Worm (Caenorhabditis elegans) whole organism, midembryonic: ENCODE data around the gene algn-2.

Experiments used
- T22C8.4 ChIP-seq: fragments of 200-800 bp; sonication (Bioruptor generic); IDR thresholded peaks from 2 replicates; pipeline ENCODE4 v1.3.6; 2022; ENCODE audit warnings: missing genetic modification characterization, missing compliant biosample characterization
- cog-1 ChIP-seq: sonication (generic microtip); optimal IDR thresholded peaks from 2 replicates; lab custom pipeline; 2016; ENCODE audit warnings: missing genetic modification characterization, missing compliant biosample characterization
- flt-1 ChIP-seq: fragments of 200-800 bp; sonication (Bioruptor generic); IDR thresholded peaks from 2 replicates; pipeline ENCODE4 v1.3.6; 2022; ENCODE audit warnings: missing genetic modification characterization, missing compliant biosample characterization
- klf-2 ChIP-seq: fragments of 200-800 bp; sonication (Bioruptor generic); conservative IDR thresholded peaks from 2 replicates; pipeline ENCODE4 v1.3.6; 2022; ENCODE audit warnings: missing genetic modification reagents, missing genetic modification characterization, missing compliant biosample characterization
- med-1 ChIP-seq: sonication (generic microtip); optimal IDR thresholded peaks from 2 replicates; lab custom pipeline; 2017; ENCODE audit warnings: missing genetic modification characterization, mild to moderate bottlenecking, missing compliant biosample characterization, antibody characterized with exemption, missing genetic modification reagents; ENCODE audit not compliant: insufficient read depth
- ref-1 ChIP-seq: fragments of 200-800 bp; sonication (Bioruptor generic); conservative IDR thresholded peaks from 2 replicates; pipeline ENCODE4 v1.3.6; 2022; ENCODE audit warnings: missing genetic modification reagents, missing genetic modification characterization, missing compliant biosample characterization
- tab-1 ChIP-seq: fragments of 200-800 bp; sonication (Bioruptor generic); IDR thresholded peaks from 2 replicates; pipeline ENCODE4 v1.3.6; 2022; ENCODE audit warnings: missing genetic modification characterization, missing compliant biosample characterization
- ztf-23 ChIP-seq: fragments of 200-800 bp; sonication (Bioruptor generic); IDR thresholded peaks from 2 replicates; pipeline ENCODE4 v1.3.6; 2022; ENCODE audit warnings: missing genetic modification reagents, missing genetic modification characterization, missing compliant biosample characterization
- ztf-29 ChIP-seq: fragments of 200-800 bp; sonication (Bioruptor generic); IDR thresholded peaks from 2 replicates; pipeline ENCODE4 v1.3.6; 2022; ENCODE audit warnings: missing genetic modification reagents, missing genetic modification characterization, missing compliant biosample characterization

The algn-2 gene

DNA sequence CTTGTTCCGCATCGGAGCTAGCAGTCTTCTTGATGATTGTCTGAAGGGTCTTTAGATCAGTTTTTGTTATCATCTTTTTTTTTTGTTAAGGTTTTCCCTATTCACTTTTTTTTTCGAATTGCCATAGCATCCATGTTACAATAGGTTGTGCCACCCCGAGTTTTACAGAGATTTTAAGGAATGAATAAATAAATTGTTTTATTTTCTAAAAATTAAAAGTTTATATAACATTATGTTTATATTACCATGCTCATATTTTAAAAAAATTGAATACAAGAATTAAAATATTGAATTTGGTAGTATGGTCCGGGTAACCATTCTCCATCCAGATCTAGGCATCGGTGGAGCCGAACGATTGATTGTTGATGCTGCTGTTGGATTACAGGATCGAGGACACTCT is at the start of gene algn-2:
algn-2 (plus strand) TSS at position 301 of the 400 bp plus-strand sequence.
- no peak for TF ChIP-seq ztf-29 (GFP tag; lab: Robert Waterston, UW)
- no peak for TF ChIP-seq ztf-23 (GFP tag; lab: Robert Waterston, UW)
- TF ChIP-seq ref-1 (GFP tag; lab: Robert Waterston, UW), result no peak
- no peak for TF ChIP-seq T22C8.4
- TF ChIP-seq tab-1 (GFP tag; lab: Robert Waterston, UW), result no peak
- no peak for TF ChIP-seq klf-2
- TF ChIP-seq flt-1 (GFP tag; lab: Robert Waterston, UW), result no peak
- TF ChIP-seq med-1 (GFP tag; lab: Kevin White, UChicago), result no peak
- no peak for TF ChIP-seq cog-1 (tag; lab: Kevin White, UChicago)

DNA sequence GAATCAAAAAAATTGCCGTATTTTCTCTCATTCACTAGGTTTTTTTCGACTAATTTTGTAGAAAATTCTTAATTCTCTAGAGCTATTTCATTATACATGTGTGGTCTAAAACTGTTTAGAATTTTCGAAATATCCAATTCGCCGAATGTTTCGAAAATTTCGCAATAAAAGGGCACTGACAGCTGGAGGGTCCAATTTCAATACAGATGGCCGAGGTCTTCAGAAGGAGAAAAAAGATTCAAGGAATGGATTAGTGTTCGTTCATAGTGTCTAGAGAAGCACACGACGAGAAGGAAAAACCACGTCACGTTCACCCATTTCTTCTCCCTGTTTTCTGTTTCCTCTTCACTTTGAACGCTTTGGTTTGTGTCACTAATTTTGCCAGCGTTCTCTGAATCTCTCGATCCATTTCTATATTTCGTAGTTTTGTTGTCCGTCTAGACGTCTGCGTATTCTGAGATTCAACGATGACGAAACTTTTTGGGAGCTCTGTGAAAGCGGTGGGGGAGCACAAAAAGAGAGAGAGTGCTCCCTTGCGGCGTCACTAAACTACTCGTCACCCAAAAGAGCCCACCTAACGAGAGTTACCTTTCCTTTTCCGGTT is 48.9 kb upstream of the algn-2 start:
- TF ChIP-seq med-1 (GFP tag; lab: Kevin White, UChicago) (no peak), ztf-29 (GFP tag; lab: Robert Waterston, UW) (no peak), ztf-23 (GFP tag; lab: Robert Waterston, UW) (no peak), ref-1 (GFP tag; lab: Robert Waterston, UW) (no peak), T22C8.4 (no peak), cog-1 (tag; lab: Kevin White, UChicago) (peak; percentile 0), flt-1 (GFP tag; lab: Robert Waterston, UW) (0 out of 2 replicates have a peak, but pooled peaks have one; percentile 19), tab-1 (GFP tag; lab: Robert Waterston, UW) (no peak)

DNA sequence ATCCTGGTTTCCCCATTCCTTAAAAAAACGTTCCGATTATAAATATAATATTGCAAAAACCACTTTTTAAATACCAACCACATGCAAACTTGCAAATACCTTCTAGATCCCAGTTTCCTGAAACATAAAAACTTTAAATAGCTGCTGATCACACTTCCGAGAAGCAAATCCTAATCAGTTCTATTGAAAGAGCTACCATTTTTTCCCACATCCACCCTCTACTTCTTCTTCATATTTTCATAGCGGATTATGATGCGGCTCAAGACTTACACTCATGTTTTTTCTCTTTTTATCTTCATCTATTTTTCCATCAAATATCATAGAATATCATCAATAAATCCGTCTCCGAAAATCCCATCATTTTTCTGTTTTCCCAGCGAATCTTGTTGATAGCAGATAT is 48.2 kb upstream of the algn-2 start:
- TF ChIP-seq ztf-23 (GFP tag; lab: Robert Waterston, UW), result no peak
- no peak for TF ChIP-seq klf-2
- no peak for TF ChIP-seq T22C8.4
- no peak for TF ChIP-seq cog-1 (tag; lab: Kevin White, UChicago)
- no peak for TF ChIP-seq med-1 (GFP tag; lab: Kevin White, UChicago)
- TF ChIP-seq tab-1 (GFP tag; lab: Robert Waterston, UW), result no peak
- TF ChIP-seq ref-1 (GFP tag; lab: Robert Waterston, UW), result no peak
- no peak for TF ChIP-seq ztf-29 (GFP tag; lab: Robert Waterston, UW)
- TF ChIP-seq flt-1 (GFP tag; lab: Robert Waterston, UW), result no peak

DNA sequence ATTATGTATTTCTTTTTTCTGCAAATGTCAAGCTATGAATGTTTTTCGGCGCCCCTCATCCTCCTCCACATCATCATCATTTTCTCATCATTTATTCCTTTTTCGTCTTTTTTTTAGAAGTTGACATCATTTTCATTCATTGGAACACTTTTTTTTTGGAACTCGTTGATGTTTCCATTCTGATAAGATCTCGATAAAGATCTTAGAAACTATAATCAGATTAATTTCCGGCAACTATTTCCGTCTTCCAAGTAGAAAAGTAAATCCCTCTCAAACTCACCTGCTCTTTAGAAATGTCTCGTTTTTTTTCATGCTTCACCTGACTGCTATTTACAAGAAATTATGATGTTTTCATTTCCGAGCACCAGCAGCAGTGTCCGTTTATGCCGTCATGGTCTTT is 46.2 kb upstream of the algn-2 start:
- TF ChIP-seq T22C8.4 (no peak), med-1 (GFP tag; lab: Kevin White, UChicago) (no peak), ztf-23 (GFP tag; lab: Robert Waterston, UW) (no peak), cog-1 (tag; lab: Kevin White, UChicago) (no peak), ref-1 (GFP tag; lab: Robert Waterston, UW) (no peak), ztf-29 (GFP tag; lab: Robert Waterston, UW) (no peak), klf-2 (no peak), tab-1 (GFP tag; lab: Robert Waterston, UW) (no peak), flt-1 (GFP tag; lab: Robert Waterston, UW) (no peak)

DNA sequence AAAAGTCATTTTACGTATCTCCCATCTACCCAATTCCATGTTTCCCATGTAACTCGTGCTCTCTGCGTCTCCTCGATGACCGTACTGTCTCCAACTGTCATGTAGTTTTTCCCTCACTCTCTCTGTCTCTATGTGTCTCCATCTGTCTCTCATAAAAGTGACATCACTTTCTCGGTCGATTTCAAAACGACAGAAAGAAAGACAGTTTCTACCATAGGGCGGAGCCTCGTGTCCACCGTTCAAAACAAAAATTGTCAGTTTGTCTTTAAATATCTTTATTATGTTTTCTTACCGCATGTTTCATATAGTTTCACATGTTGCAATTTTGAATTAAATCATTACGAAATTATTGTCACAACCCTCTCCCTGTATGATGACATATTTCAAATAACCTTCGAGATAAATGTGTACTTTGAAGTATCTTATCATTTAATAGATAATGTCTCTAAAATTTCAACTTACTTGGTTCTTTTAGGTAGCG is 44.8 kb upstream of the algn-2 start:
- peak; percentile 53 for TF ChIP-seq cog-1 (tag; lab: Kevin White, UChicago)
- no peak for TF ChIP-seq med-1 (GFP tag; lab: Kevin White, UChicago)
- no peak for TF ChIP-seq ztf-29 (GFP tag; lab: Robert Waterston, UW)
- TF ChIP-seq flt-1 (GFP tag; lab: Robert Waterston, UW), result 0 out of 2 replicates have a peak, but pooled peaks have one; percentile 20

DNA sequence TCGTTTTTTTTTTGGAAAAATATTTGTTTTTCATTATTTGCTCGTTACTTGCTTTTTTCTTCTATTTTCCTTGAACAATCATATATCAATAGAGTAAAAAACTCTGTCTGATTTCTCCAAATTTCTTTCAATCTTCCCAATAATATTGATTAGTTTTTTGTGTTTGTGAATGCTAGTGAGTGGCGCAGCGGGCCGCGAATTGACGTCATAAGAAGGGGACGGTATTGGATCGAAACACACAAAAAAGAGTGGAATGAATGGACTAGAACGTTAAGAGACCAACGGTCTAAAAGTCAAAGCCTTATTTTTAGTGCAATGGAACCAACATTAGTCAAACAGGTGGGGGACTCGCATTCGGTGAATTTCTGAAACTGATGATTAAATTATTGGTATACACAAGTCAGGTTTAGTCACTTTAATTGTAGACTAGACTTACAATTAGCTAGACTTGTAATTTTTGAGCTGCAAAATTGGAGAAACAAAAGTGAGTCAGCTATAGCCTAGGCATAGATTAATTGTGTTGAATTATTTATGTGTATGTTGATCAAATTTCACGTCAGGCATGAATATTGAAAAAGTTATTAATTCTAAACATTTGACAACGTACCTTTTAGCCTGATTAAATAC is 43.3 kb upstream of the algn-2 start:
- TF ChIP-seq T22C8.4 (0 out of 2 replicates have a peak, but pooled peaks have one; percentile 46), flt-1 (GFP tag; lab: Robert Waterston, UW) (no peak)

DNA sequence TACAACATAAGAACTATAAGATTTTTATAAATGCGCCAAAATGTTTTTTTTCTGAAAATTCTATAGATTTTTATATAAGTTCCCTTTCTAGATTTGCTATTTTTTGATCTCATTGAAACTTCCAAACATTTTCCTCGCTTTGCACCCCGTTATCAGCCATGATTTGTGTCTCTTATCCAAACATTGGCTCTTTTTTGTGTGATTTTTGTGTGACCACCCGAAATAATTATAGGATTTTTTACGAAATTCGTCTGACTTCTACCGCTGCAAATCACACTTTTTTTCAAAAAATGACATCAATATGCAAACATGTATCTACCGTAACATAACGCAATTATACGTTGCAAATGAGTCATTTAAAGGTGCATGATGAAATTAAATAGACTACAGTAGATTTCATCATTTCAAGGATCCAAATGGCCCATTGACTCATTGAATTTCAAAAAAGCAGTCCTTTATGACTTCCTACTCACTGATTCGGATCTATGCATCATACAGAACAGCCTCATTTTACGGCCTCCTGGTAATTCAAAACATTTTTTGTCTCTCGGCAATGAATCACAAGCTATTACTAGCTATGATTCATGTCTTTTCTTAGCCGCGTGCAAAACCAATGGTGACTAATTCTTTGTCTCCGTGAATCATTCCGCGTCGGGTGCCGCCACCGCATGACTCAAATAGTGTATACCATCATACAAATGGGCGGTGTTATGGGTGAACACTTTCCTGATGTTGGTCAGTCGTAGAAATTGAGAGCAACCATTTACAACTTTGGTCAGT is 42.5 kb upstream of the algn-2 start:
- no peak for TF ChIP-seq klf-2
- TF ChIP-seq flt-1 (GFP tag; lab: Robert Waterston, UW), result no peak
- TF ChIP-seq ztf-23 (GFP tag; lab: Robert Waterston, UW), result no peak
- no peak for TF ChIP-seq T22C8.4
- TF ChIP-seq ztf-29 (GFP tag; lab: Robert Waterston, UW), result no peak
- TF ChIP-seq cog-1 (tag; lab: Kevin White, UChicago), result no peak
- no peak for TF ChIP-seq med-1 (GFP tag; lab: Kevin White, UChicago)
- TF ChIP-seq tab-1 (GFP tag; lab: Robert Waterston, UW), result no peak
- TF ChIP-seq ref-1 (GFP tag; lab: Robert Waterston, UW), result no peak

DNA sequence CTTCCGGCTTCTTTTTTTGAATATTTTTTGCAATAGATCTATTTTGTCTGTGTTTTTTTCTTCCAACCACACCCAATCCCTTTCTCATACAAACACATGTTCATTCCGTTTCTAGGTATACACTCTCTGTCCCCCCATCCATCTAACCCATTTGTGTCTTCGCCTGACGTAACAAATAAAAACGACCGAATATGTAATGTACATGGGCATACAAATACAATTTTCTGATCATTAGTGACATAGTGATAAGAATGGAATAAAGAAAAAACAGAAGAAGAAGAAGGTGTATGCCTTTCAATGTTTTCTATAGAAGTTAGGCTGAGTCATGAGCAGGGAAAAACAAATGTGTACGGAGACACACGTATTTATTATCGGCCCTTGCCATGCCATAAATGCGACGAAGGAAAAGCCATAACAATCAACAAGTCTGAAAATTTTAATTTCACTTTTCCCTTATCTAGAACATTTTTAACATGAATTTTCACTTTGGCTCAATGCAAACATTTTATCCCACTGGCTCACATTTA is 41.3 kb upstream of the algn-2 start:
- TF ChIP-seq tab-1 (GFP tag; lab: Robert Waterston, UW) (no peak), med-1 (GFP tag; lab: Kevin White, UChicago) (no peak), ztf-23 (GFP tag; lab: Robert Waterston, UW) (no peak), T22C8.4 (no peak)

DNA sequence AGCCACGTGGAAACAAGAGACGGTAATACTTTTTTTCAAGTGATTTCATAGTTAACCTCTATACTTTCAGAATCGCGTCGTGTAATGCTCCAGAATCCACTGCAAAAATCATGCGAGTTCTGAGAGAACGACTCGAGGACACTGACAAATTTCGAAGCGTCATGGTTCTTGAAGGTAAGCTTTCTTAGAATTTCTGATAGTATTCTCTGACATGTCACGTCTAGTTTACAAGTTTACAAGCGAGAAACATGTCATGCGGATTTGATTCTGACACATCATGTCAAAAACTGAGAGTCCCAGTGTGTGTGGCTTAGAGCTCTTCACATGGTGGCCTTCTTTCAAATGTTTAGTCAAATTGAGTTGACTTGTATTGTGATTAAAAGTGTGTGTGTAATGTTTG is 40.4 kb upstream of the algn-2 start:
- TF ChIP-seq ztf-23 (GFP tag; lab: Robert Waterston, UW), result no peak
- no peak for TF ChIP-seq klf-2
- TF ChIP-seq ref-1 (GFP tag; lab: Robert Waterston, UW), result no peak
- no peak for TF ChIP-seq T22C8.4
- TF ChIP-seq cog-1 (tag; lab: Kevin White, UChicago), result no peak
- no peak for TF ChIP-seq flt-1 (GFP tag; lab: Robert Waterston, UW)
- TF ChIP-seq tab-1 (GFP tag; lab: Robert Waterston, UW), result no peak
- TF ChIP-seq med-1 (GFP tag; lab: Kevin White, UChicago), result no peak
- TF ChIP-seq ztf-29 (GFP tag; lab: Robert Waterston, UW), result no peak
